Worm (Caenorhabditis elegans) whole organism, L1 larva: Measurements from ENCODE around the gene clec-130.

Source experiments
- blmp-1 ChIP-seq: fragments of 150-350 bp; optimal IDR thresholded peaks from 2 replicates; lab custom pipeline; 2014; ENCODE audit warnings: missing biosample characterization, missing genetic modification characterization
- ceh-88 ChIP-seq: fragments of 200-800 bp; sonication (Bioruptor generic); IDR thresholded peaks from 2 replicates; pipeline ENCODE4 v1.3.6; 2022; ENCODE audit warnings: missing genetic modification characterization, missing compliant biosample characterization
- elt-2 ChIP-seq: sonication (generic microtip); optimal IDR thresholded peaks from 2 replicates; lab custom pipeline; 2016; ENCODE audit warnings: missing genetic modification characterization, mild to moderate bottlenecking, inconsistent platforms, missing compliant biosample characterization, missing genetic modification reagents
- mep-1 ChIP-seq: fragments of 150-350 bp; optimal IDR thresholded peaks from 2 replicates; lab custom pipeline; 2014; ENCODE audit warnings: missing biosample characterization, missing genetic modification characterization
- nhr-11 ChIP-seq: fragments of 150-350 bp; optimal IDR thresholded peaks from 2 replicates; lab custom pipeline; 2014; ENCODE audit warnings: missing biosample characterization, missing genetic modification characterization
- nhr-12 ChIP-seq: sonication (generic microtip); optimal IDR thresholded peaks from 2 replicates; lab custom pipeline; 2017; ENCODE audit warnings: missing biosample characterization, missing genetic modification characterization
- nhr-19 ChIP-seq: fragments of 200-800 bp; sonication (Bioruptor generic); conservative IDR thresholded peaks from 2 replicates; pipeline ENCODE4 v1.3.6; 2022; ENCODE audit warnings: missing genetic modification characterization, missing compliant biosample characterization
- nhr-76 ChIP-seq: sonication (generic microtip); optimal IDR thresholded peaks from 2 replicates; lab custom pipeline; 2017; ENCODE audit warnings: missing biosample characterization, missing genetic modification characterization
- nhr-77 ChIP-seq: fragments of 150-350 bp; optimal IDR thresholded peaks from 2 replicates; lab custom pipeline; 2014; ENCODE audit warnings: missing biosample characterization, missing genetic modification characterization
- nhr-90 ChIP-seq: sonication (generic microtip); optimal IDR thresholded peaks from 2 replicates; lab custom pipeline; 2016; ENCODE audit warnings: mild to moderate bottlenecking, missing genetic modification characterization, missing compliant biosample characterization; ENCODE audit not compliant: poor library complexity
- sox-4 ChIP-seq: sonication (generic microtip); optimal IDR thresholded peaks from 2 replicates; lab custom pipeline; 2016; ENCODE audit warnings: missing genetic modification characterization, missing compliant biosample characterization
- tlp-1 ChIP-seq: fragments of 150-350 bp; optimal IDR thresholded peaks from 2 replicates; lab custom pipeline; 2014; ENCODE audit warnings: missing biosample characterization, missing genetic modification characterization
- zag-1 ChIP-seq: fragments of 150-350 bp; optimal IDR thresholded peaks from 2 replicates; lab custom pipeline; 2014; ENCODE audit warnings: missing biosample characterization, missing genetic modification characterization

- TF ChIP-seq sox-4 (tag; lab: Kevin White, UChicago) (no peak), elt-2 (tag; lab: Kevin White, UChicago) (no peak), nhr-11 (no peak), zag-1 (tag; lab: Kevin White, UChicago) (no peak), nhr-76 (tag; lab: Kevin White, UChicago) (no peak), ceh-88 (GFP tag; lab: Robert Waterston, UW) (no peak), nhr-77 (tag; lab: Kevin White, UChicago) (no peak), nhr-19 (no peak), nhr-90 (no peak), blmp-1 (tag; lab: Kevin White, UChicago) (no peak), tlp-1 (no peak), nhr-12 (tag; lab: Kevin White, UChicago) (no peak), mep-1 (tag; lab: Kevin White, UChicago) (no peak)
These were observed 22.0 kb downstream of the clec-130 start, which contains the start of gene Y49F6A.12 for ce11 chrII:3595339-3595738.
